Fruit fly (Drosophila melanogaster) whole organism, embryonic: ENCODE measurements around the gene woc.

ENCODE experiments used
- Ada2b ChIP-seq: fragments of 200-800 bp; sonication (Bioruptor generic); IDR thresholded peaks from 2 replicates; pipeline ENCODE4 v1.3.6; 2022; ENCODE audit warnings: missing biosample characterization, missing genetic modification characterization
- BtbVII ChIP-seq: fragments of 200-800 bp; sonication (Bioruptor generic); optimal IDR thresholded peaks from 3 replicates; lab custom pipeline; 2017; ENCODE audit warnings: missing biosample characterization, mild to moderate bottlenecking, missing genetic modification characterization
- CG10267 ChIP-seq: fragments of 200-800 bp; sonication (Bioruptor generic); optimal IDR thresholded peaks from 2 replicates; lab custom pipeline; 2018; ENCODE audit warnings: missing biosample characterization, mild to moderate bottlenecking, missing genetic modification characterization, moderate library complexity
- CG10654 ChIP-seq: fragments of 200-800 bp; sonication (Bioruptor generic); optimal IDR thresholded peaks from 2 replicates; lab custom pipeline; 2016; ENCODE audit warnings: missing biosample characterization, missing genetic modification characterization
- CG12659 ChIP-seq: fragments of 200-800 bp; sonication (Bioruptor generic); optimal IDR thresholded peaks from 3 replicates; lab custom pipeline; 2017; ENCODE audit warnings: mild to moderate bottlenecking, missing biosample characterization, missing genetic modification reagents, missing genetic modification characterization
- CG12744 ChIP-seq: fragments of 200-800 bp; sonication (Bioruptor generic); optimal IDR thresholded peaks from 2 replicates; lab custom pipeline; 2016; ENCODE audit warnings: missing biosample characterization, missing genetic modification characterization
- CG12942 ChIP-seq: fragments of 200-800 bp; sonication (Bioruptor generic); optimal IDR thresholded peaks from 3 replicates; lab custom pipeline; 2016; ENCODE audit warnings: missing biosample characterization, missing genetic modification characterization
- CG13287 ChIP-seq: fragments of 200-800 bp; sonication (Bioruptor generic); IDR thresholded peaks from 2 replicates; pipeline ENCODE4 v1.3.6; 2022; ENCODE audit warnings: missing biosample characterization, missing genetic modification characterization; ENCODE audit not compliant: partially characterized antibody
- CG15514 ChIP-seq: fragments of 200-800 bp; sonication (Bioruptor generic); optimal IDR thresholded peaks from 3 replicates; lab custom pipeline; 2017; ENCODE audit warnings: missing biosample characterization, missing genetic modification characterization, mild to moderate bottlenecking, moderate library complexity, missing genetic modification reagents
- CG15696 ChIP-seq: fragments of 200-800 bp; sonication (Bioruptor generic); optimal IDR thresholded peaks from 2 replicates; lab custom pipeline; 2019; ENCODE audit warnings: missing biosample characterization, mild to moderate bottlenecking, missing genetic modification characterization, moderate library complexity
- CG1603 ChIP-seq: fragments of 200-800 bp; sonication (Bioruptor generic); optimal IDR thresholded peaks from 2 replicates; lab custom pipeline; 2019; ENCODE audit warnings: missing biosample characterization, mild to moderate bottlenecking, missing genetic modification characterization, moderate library complexity
- CG2712 ChIP-seq: fragments of 200-800 bp; optimal IDR thresholded peaks from 3 replicates; lab custom pipeline; 2019; ENCODE audit warnings: missing biosample characterization, mild to moderate bottlenecking, missing genetic modification characterization, moderate library complexity
- CG3847 ChIP-seq: fragments of 200-800 bp; sonication (Bioruptor generic); IDR thresholded peaks from 2 replicates; pipeline ENCODE4 v1.3.6; 2022; ENCODE audit warnings: missing biosample characterization, missing genetic modification characterization
- CG8281 ChIP-seq: fragments of 200-800 bp; sonication (Bioruptor generic); optimal IDR thresholded peaks from 2 replicates; lab custom pipeline; 2018; ENCODE audit warnings: missing biosample characterization, mild to moderate bottlenecking, missing genetic modification characterization, moderate library complexity
- CG8765 ChIP-seq: fragments of 200-800 bp; sonication (Bioruptor generic); IDR thresholded peaks from 2 replicates; pipeline ENCODE4 v1.3.6; 2022; ENCODE audit warnings: missing biosample characterization, missing genetic modification characterization
- CG9817 ChIP-seq: fragments of 200-800 bp; sonication (Bioruptor generic); optimal IDR thresholded peaks from 2 replicates; lab custom pipeline; 2018; ENCODE audit warnings: missing biosample characterization, mild to moderate bottlenecking, missing genetic modification characterization, moderate library complexity
- CkIIα-i1 ChIP-seq: fragments of 200-800 bp; sonication (Bioruptor generic); IDR thresholded peaks from 2 replicates; pipeline ENCODE4 v1.3.6; 2022; ENCODE audit warnings: missing biosample characterization, missing genetic modification characterization
- D ChIP-seq, 2 experiments: fragments of 200-800 bp in 1 of 2; fragments of >200 bp in 1 of 2; sonication (Bioruptor generic) in 1 of 2; optimal IDR thresholded peaks; 2 replicates in 1 of 2; 3 replicates in 1 of 2; lab custom pipeline; 2017; ENCODE audit warnings: mild to moderate bottlenecking in 1 of 2, missing biosample characterization in 1 of 2, missing genetic modification characterization in 1 of 2, missing genetic modification reagents in 1 of 2
- D19A ChIP-seq: fragments of 200-800 bp; optimal IDR thresholded peaks from 3 replicates; lab custom pipeline; 2019; ENCODE audit warnings: missing biosample characterization, mild to moderate bottlenecking, missing genetic modification characterization, moderate library complexity
- Dfd ChIP-seq, 2 experiments: fragments of >200 bp; optimal IDR thresholded peaks; 2 replicates each; lab custom pipeline; 2017; ENCODE audit warnings: missing biosample characterization in 2 of 2, missing genetic modification characterization in 2 of 2
- Dref ChIP-seq: fragments of 200-800 bp; sonication (Bioruptor generic); IDR thresholded peaks from 2 replicates; pipeline ENCODE4 v1.3.6; 2022; ENCODE audit warnings: missing biosample characterization, missing genetic modification characterization
- HLH3B ChIP-seq: fragments of 200-800 bp; sonication (Bioruptor generic); IDR thresholded peaks from 2 replicates; pipeline ENCODE4 v1.3.6; 2022; ENCODE audit warnings: missing biosample characterization, missing genetic modification characterization
- MBD-R2 ChIP-seq: fragments of 200-800 bp; sonication (Bioruptor generic); IDR thresholded peaks from 2 replicates; pipeline ENCODE4 v1.3.6; 2022; ENCODE audit warnings: missing biosample characterization, missing genetic modification characterization
- Meics ChIP-seq: fragments of 200-800 bp; sonication (Bioruptor generic); optimal IDR thresholded peaks from 2 replicates; lab custom pipeline; 2017; ENCODE audit warnings: missing biosample characterization, mild to moderate bottlenecking, missing genetic modification characterization
- Nf-YC ChIP-seq: fragments of 200-800 bp; optimal IDR thresholded peaks from 3 replicates; lab custom pipeline; 2019; ENCODE audit warnings: missing biosample characterization, mild to moderate bottlenecking, missing genetic modification characterization, moderate library complexity
- Trl ChIP-seq, 3 experiments: fragments of >200 bp in 2 of 3; fragments of 200-800 bp in 1 of 3; sonication (Bioruptor generic) in 1 of 3; optimal IDR thresholded peaks; 2 replicates in 1 of 3; 3 replicates in 2 of 3; lab custom pipeline; 2016 to 2017; ENCODE audit warnings: missing biosample characterization in 1 of 3, missing genetic modification characterization in 1 of 3
- ase ChIP-seq: fragments of 200-800 bp; sonication (Bioruptor generic); IDR thresholded peaks from 3 replicates; pipeline ENCODE4 v1.3.6; 2022; ENCODE audit warnings: missing biosample characterization, missing genetic modification characterization
- br ChIP-seq: fragments of >200 bp; optimal IDR thresholded peaks from 2 replicates; lab custom pipeline; 2017
- chinmo ChIP-seq: fragments of 200-800 bp; sonication (Bioruptor generic); IDR thresholded peaks from 4 replicates; pipeline ENCODE4 v1.3.6; 2022; ENCODE audit warnings: missing biosample characterization, missing genetic modification characterization; ENCODE audit not compliant: partially characterized antibody
- crp ChIP-seq, 2 experiments: fragments of 200-800 bp; sonication (Bioruptor generic); optimal IDR thresholded peaks; 2 replicates in 1 of 2; 3 replicates in 1 of 2; lab custom pipeline; 2017; ENCODE audit warnings: missing biosample characterization in 2 of 2, missing genetic modification characterization in 2 of 2, mild to moderate bottlenecking in 1 of 2, moderate library complexity in 1 of 2
- dati ChIP-seq: fragments of 200-800 bp; sonication (Bioruptor generic); IDR thresholded peaks from 2 replicates; pipeline ENCODE4 v1.3.6; 2022; ENCODE audit warnings: missing biosample characterization, missing genetic modification characterization
- exex ChIP-seq: fragments of 200-800 bp; sonication (Bioruptor generic); optimal IDR thresholded peaks from 4 replicates; lab custom pipeline; 2018; ENCODE audit warnings: missing biosample characterization, mild to moderate bottlenecking, missing genetic modification characterization, moderate library complexity
- fd3F ChIP-seq: fragments of 200-800 bp; sonication (Bioruptor generic); optimal IDR thresholded peaks from 2 replicates; lab custom pipeline; 2018; ENCODE audit warnings: missing biosample characterization, mild to moderate bottlenecking, missing genetic modification characterization, moderate library complexity
- inv ChIP-seq: fragments of 200-800 bp; sonication (Bioruptor generic); IDR thresholded peaks from 2 replicates; pipeline ENCODE4 v1.3.6; 2022; ENCODE audit warnings: missing biosample characterization, missing genetic modification characterization; ENCODE audit not compliant: partially characterized antibody
- jing ChIP-seq: fragments of 200-800 bp; sonication (Bioruptor generic); optimal IDR thresholded peaks from 2 replicates; lab custom pipeline; 2018; ENCODE audit warnings: missing biosample characterization, mild to moderate bottlenecking, missing genetic modification characterization
- kni ChIP-seq: fragments of 200-800 bp; sonication (Bioruptor generic); optimal IDR thresholded peaks from 3 replicates; lab custom pipeline; 2017; ENCODE audit warnings: mild to moderate bottlenecking, missing biosample characterization, missing genetic modification reagents, missing genetic modification characterization
- oc ChIP-seq: fragments of 200-800 bp; sonication (Bioruptor generic); optimal IDR thresholded peaks from 2 replicates; lab custom pipeline; 2018; ENCODE audit warnings: missing biosample characterization, mild to moderate bottlenecking, missing genetic modification characterization, moderate library complexity
- pum ChIP-seq: fragments of 200-800 bp; sonication (Bioruptor generic); optimal IDR thresholded peaks from 2 replicates; lab custom pipeline; 2016; ENCODE audit warnings: missing biosample characterization, missing genetic modification characterization
- repo ChIP-seq: fragments of 200-800 bp; sonication (Bioruptor generic); optimal IDR thresholded peaks from 2 replicates; lab custom pipeline; 2016; ENCODE audit warnings: missing biosample characterization, missing genetic modification characterization
- sob ChIP-seq: fragments of 200-800 bp; sonication (Bioruptor generic); IDR thresholded peaks from 2 replicates; pipeline ENCODE4 v1.3.6; 2022; ENCODE audit warnings: missing biosample characterization, missing genetic modification characterization
- sqz ChIP-seq: fragments of 200-800 bp; sonication (Bioruptor generic); optimal IDR thresholded peaks from 3 replicates; lab custom pipeline; 2018; ENCODE audit warnings: missing biosample characterization, mild to moderate bottlenecking, missing genetic modification characterization
- tin ChIP-seq: fragments of 200-800 bp; sonication (Bioruptor generic); optimal IDR thresholded peaks from 3 replicates; lab custom pipeline; 2016; ENCODE audit warnings: missing biosample characterization, missing genetic modification characterization
- tna ChIP-seq: fragments of 200-800 bp; sonication (Bioruptor generic); IDR thresholded peaks from 2 replicates; pipeline ENCODE4 v1.3.6; 2022; ENCODE audit warnings: missing biosample characterization, missing genetic modification characterization; ENCODE audit not compliant: partially characterized antibody
- unc-4 ChIP-seq: fragments of 200-800 bp; sonication (Bioruptor generic); IDR thresholded peaks from 2 replicates; pipeline ENCODE4 v1.3.6; 2022; ENCODE audit warnings: missing biosample characterization, missing genetic modification characterization; ENCODE audit not compliant: partially characterized antibody
- vnd ChIP-seq: fragments of 200-800 bp; sonication (Bioruptor generic); IDR thresholded peaks from 3 replicates; pipeline ENCODE4 v1.3.6; 2022; ENCODE audit warnings: missing biosample characterization, missing genetic modification characterization; ENCODE audit not compliant: partially characterized antibody
- wdn ChIP-seq: fragments of 200-800 bp; sonication (Bioruptor generic); IDR thresholded peaks from 2 replicates; pipeline ENCODE4 v1.3.6; 2022; ENCODE audit warnings: missing biosample characterization, missing genetic modification characterization
- z ChIP-seq: fragments of 200-800 bp; sonication (Bioruptor generic); IDR thresholded peaks from 3 replicates; pipeline ENCODE4 v1.3.6; 2022; ENCODE audit warnings: missing biosample characterization, missing genetic modification characterization

Gene woc

DNA sequence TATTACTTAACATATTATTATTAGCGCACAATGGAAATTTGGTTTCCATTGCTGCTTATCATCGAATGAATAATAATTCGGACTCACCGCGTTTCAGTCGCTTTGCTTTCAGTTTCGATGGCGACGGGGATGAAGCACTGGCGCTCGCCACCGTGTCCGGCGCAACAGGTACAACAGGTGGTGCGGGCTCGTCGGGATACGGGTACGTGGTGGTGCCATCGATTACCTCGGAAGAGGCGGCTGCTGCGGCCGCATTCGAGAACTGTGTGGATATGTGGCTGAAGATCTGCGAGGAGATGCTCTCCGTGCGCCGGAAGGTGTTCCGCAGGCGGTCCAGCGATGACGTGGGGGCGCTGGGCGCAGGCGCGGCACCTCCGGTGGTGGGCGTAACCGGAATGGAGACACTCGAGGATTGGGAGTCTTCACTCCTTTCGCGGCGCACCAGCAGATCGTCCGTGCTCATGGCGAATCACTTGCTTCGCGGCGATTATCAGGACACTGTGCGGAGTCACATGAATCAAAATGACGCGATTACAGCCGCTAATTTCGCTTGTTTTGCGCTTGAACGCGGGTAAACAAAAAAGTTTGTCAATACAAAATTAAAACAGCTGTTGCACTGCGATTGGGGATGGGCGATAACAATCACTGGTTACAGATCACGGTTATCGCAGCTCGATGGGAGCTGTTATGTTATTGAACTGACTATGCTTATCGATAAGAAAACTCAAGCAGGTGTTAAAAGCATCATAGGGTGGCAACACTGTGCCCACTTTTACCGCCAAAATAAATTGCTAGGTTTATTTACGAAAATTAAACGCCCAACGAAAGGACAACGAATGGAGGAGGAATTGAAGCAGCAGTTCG, 25.2 kb downstream of the woc start, which contains the start of the genes CG31064 and PolA2 (continued):
- TF ChIP-seq exex (tag; lab: Kevin White, UChicago): no peak
- no peak for TF ChIP-seq oc (tag; lab: Kevin White, UChicago)
- no peak for TF ChIP-seq sqz
- peak; percentile 83 for TF ChIP-seq tna (GFP tag; lab: Robert Waterston, UW)
- peak; percentile 95 for TF ChIP-seq chinmo (GFP tag; lab: Robert Waterston, UW)
- peak; percentile 60; the same call in 1 of the 2 replicates for TF ChIP-seq inv
- no peak for TF ChIP-seq CG1603
- TF ChIP-seq CG8765 (GFP tag; lab: Robert Waterston, UW): no peak
- TF ChIP-seq br (lab: Kevin White, UChicago): no peak
- no peak for TF ChIP-seq jing
- TF ChIP-seq tin (GFP tag; lab: Kevin White, UChicago): no peak
- peak; percentile 28 for TF ChIP-seq pum (GFP tag; lab: Kevin White, UChicago)
- peak; percentile 80 for TF ChIP-seq vnd
- TF ChIP-seq CkIIα-i1: no peak
- peak; percentile 43 for TF ChIP-seq CG2712 (tag; lab: Kevin White, UChicago)
- no peak for TF ChIP-seq Nf-YC (tag; lab: Kevin White, UChicago)
- no peak for TF ChIP-seq HLH3B (GFP tag; lab: Robert Waterston, UW)
- peak; percentile 72 for TF ChIP-seq unc-4 (GFP tag; lab: Robert Waterston, UW)
- no peak for TF ChIP-seq Dfd (GFP tag; optimal IDR thresholded peaks at IDR 0.05; lab: Kevin White, UChicago)
- TF ChIP-seq crp (GFP tag; optimal IDR thresholded peaks at IDR 0.05; lab: Kevin White, UChicago): peak; percentile 89 to 97
- peak; percentile 62 for TF ChIP-seq CG12659 (GFP tag; lab: Kevin White, UChicago)
- no peak for TF ChIP-seq Ada2b
- peak; percentile 88 for TF ChIP-seq CG15514 (GFP tag; lab: Kevin White, UChicago)
- TF ChIP-seq repo (GFP tag; lab: Kevin White, UChicago): no peak
- TF ChIP-seq kni (GFP tag; lab: Kevin White, UChicago): peak; percentile 26
- TF ChIP-seq sob (GFP tag; lab: Robert Waterston, UW): no peak
- TF ChIP-seq CG10267 (tag; lab: Kevin White, UChicago): peak; percentile 53
- no peak for TF ChIP-seq D19A (tag; lab: Kevin White, UChicago)
- peak; percentile 94 for TF ChIP-seq CG8281 (tag; lab: Kevin White, UChicago)
- TF ChIP-seq CG3847 (GFP tag; lab: Robert Waterston, UW): peak; percentile 51; the same call in 1 of the 2 replicates
- TF ChIP-seq CG13287 (GFP tag; lab: Robert Waterston, UW): peak; percentile 88
- peak; percentile 98 for TF ChIP-seq Dref
- TF ChIP-seq ase (GFP tag; lab: Robert Waterston, UW): no peak
- TF ChIP-seq dati: no peak
- TF ChIP-seq CG12942 (GFP tag; lab: Kevin White, UChicago): no peak
- no peak for TF ChIP-seq fd3F
- no peak for TF ChIP-seq D (optimal IDR thresholded peaks at IDR 0.05; lab: Kevin White, UChicago)
- no peak for TF ChIP-seq D (GFP tag; optimal IDR thresholded peaks at IDR 0.05; lab: Kevin White, UChicago)
- TF ChIP-seq Trl (optimal IDR thresholded peaks at IDR 0.05; lab: Kevin White, UChicago): no peak
- TF ChIP-seq Trl (GFP tag; optimal IDR thresholded peaks at IDR 0.05; lab: Kevin White, UChicago): no peak
- TF ChIP-seq CG12744 (GFP tag; lab: Kevin White, UChicago): no peak
- TF ChIP-seq CG10654 (GFP tag; lab: Kevin White, UChicago): no peak
- TF ChIP-seq BtbVII (GFP tag; lab: Kevin White, UChicago): no peak
- no peak for TF ChIP-seq CG9817 (tag; lab: Kevin White, UChicago)
- TF ChIP-seq MBD-R2 (GFP tag; lab: Robert Waterston, UW): peak; percentile 96
- no peak for TF ChIP-seq CG15696 (tag; lab: Kevin White, UChicago)
- TF ChIP-seq z: no peak
- TF ChIP-seq Meics: no peak
- no peak for TF ChIP-seq wdn (GFP tag; lab: Robert Waterston, UW)
